Fruit fly (Drosophila melanogaster): ENCODE measurements around the gene Muc68Ca.

DNA sequence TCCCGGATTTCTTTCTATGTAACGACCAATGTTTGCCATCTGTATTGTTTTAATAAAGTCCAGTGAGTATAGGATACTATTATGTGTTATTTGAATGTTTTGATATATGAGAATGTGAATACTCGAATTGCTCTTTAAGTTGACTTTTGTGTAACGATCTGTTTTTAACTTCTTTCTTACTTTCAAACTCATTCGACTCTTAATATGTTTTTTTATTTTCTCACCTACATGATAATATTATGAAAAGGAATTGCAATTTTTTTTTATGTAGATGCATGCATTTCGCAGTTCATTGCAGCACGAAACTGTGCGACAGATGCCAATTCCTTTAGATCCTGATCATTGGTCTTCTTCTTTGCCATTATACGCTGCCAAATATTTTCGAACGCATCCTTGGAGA is 45.3 kb downstream of the Muc68Ca start, which contains the start of gene CG33490:
- no peak for TF ChIP-seq CG1621 (tag; optimal IDR thresholded peaks at IDR 0.05)
- no peak for TF ChIP-seq Hr39 (GFP tag; optimal IDR thresholded peaks at IDR 0.05)
- TF ChIP-seq fkh (GFP tag; optimal IDR thresholded peaks at IDR 0.05): no peak
- TF ChIP-seq OdsH (GFP tag; optimal IDR thresholded peaks at IDR 0.05): no peak
- TF ChIP-seq cyc (GFP tag; optimal IDR thresholded peaks at IDR 0.05): no peak
- no peak for TF ChIP-seq CG11762 (GFP tag; optimal IDR thresholded peaks at IDR 0.05; ENCODE audit: insufficient read depth)
- TF ChIP-seq lz (GFP tag; optimal IDR thresholded peaks at IDR 0.05): no peak
- TF ChIP-seq CG32006 (GFP tag; optimal IDR thresholded peaks at IDR 0.05): no peak

Measured in whole organism, prepupa.